Fruit fly (Drosophila melanogaster) whole organism, wandering third instar larva: ENCODE results near the gene Tcs4.

Experiments
- Abd-B ChIP-seq: fragments of >200 bp; optimal IDR thresholded peaks from 2 replicates; lab custom pipeline; 2017; ENCODE audit warnings: missing biosample characterization, missing genetic modification characterization
- Dif ChIP-seq: fragments of 200-275, 200-300 bp; sonication (Bioruptor generic); optimal IDR thresholded peaks from 2 replicates; lab custom pipeline; 2018; ENCODE audit warnings: missing biosample characterization, missing genetic modification characterization; ENCODE audit not compliant: partially characterized antibody
- Hr78 ChIP-seq: fragments of >200 bp; optimal IDR thresholded peaks from 2 replicates; lab custom pipeline; 2017; ENCODE audit warnings: missing biosample characterization, missing genetic modification characterization
- Myc ChIP-seq: fragments of >200 bp; optimal IDR thresholded peaks from 2 replicates; lab custom pipeline; 2017
- N ChIP-seq: fragments of >200 bp; optimal IDR thresholded peaks from 2 replicates; lab custom pipeline; 2018; ENCODE audit warnings: missing biosample characterization, missing external identifiers, missing genetic modification characterization
- OdsH ChIP-seq: fragments of 200-800 bp; sonication (Bioruptor generic); optimal IDR thresholded peaks from 2 replicates; lab custom pipeline; 2016; ENCODE audit warnings: missing biosample characterization, mild to moderate bottlenecking, missing genetic modification characterization
- br ChIP-seq: fragments of 200-800 bp; sonication (Bioruptor generic); optimal IDR thresholded peaks from 2 replicates; lab custom pipeline; 2016; ENCODE audit warnings: missing biosample characterization, missing genetic modification characterization
- dmrt93B ChIP-seq: fragments of 200-800 bp; sonication (Bioruptor generic); optimal IDR thresholded peaks from 2 replicates; lab custom pipeline; 2018; ENCODE audit warnings: missing biosample characterization, mild to moderate bottlenecking, missing genetic modification characterization
- foxo ChIP-seq, 2 experiments: fragments of 200-800 bp; sonication (Bioruptor generic); optimal IDR thresholded peaks; 2 replicates in 1 of 2; 3 replicates in 1 of 2; lab custom pipeline; 2016 to 2017; ENCODE audit warnings: missing biosample characterization in 2 of 2, missing genetic modification characterization in 2 of 2
- fru ChIP-seq: fragments of 200-800 bp; sonication (Bioruptor generic); optimal IDR thresholded peaks from 3 replicates; lab custom pipeline; 2016; ENCODE audit warnings: missing biosample characterization, mild to moderate bottlenecking, missing genetic modification characterization
- lola ChIP-seq: fragments of >200 bp; optimal IDR thresholded peaks from 2 replicates; lab custom pipeline; 2017; ENCODE audit warnings: missing biosample characterization, missing genetic modification characterization
- psq ChIP-seq: fragments of 200-800 bp; sonication (Bioruptor generic); optimal IDR thresholded peaks from 3 replicates; lab custom pipeline; 2017; ENCODE audit warnings: missing biosample characterization, mild to moderate bottlenecking, missing genetic modification characterization, moderate library complexity
- tai ChIP-seq: sonication (Bioruptor generic); optimal IDR thresholded peaks from 2 replicates; lab custom pipeline; 2016; ENCODE audit warnings: missing biosample characterization, missing genetic modification characterization

DNA sequence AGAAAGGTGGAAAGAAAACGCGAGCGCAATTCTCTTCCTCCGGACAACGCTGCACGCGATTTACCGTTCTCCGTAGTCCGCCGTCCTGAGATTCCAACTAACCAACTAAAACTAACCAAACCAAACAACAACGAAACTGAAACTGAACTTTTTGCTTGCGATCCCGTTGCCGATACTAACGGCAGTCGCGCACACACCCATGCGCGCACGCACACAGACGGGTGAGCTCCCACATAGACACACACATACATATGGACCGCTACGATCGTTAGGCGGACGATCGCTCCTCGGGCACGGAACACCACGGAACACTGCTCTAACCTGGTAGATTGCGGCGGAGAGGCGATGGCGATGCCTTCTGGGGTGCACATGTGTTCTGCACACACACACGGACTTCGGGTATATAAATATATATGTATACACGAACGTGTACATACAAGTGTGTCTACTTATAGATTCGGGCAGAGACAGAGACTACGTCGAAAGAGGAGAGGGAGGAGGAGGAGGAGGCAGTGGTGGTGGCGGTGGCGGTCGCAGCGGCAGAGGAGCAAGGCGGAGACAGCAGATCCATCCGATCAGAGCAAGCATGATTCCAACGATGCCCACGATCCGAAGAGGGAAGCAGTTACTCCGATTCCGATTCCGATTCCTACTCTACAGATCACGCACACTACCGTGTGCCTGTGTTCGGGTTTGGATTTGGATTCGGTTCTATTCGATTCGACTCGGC is 11.5 kb upstream of the Tcs4 start, which contains the start of gene meso18E:
- no peak for TF ChIP-seq dmrt93B (GFP tag; lab: Kevin White, UChicago)
- no peak for TF ChIP-seq psq (GFP tag; lab: Kevin White, UChicago)
- no peak for TF ChIP-seq Hr78 (GFP tag; lab: Kevin White, UChicago)
- no peak for TF ChIP-seq foxo (GFP tag; optimal IDR thresholded peaks at IDR 0.05; lab: Kevin White, UChicago)
- TF ChIP-seq Myc (lab: Kevin White, UChicago) = no peak
- no peak for TF ChIP-seq OdsH (GFP tag; lab: Kevin White, UChicago)
- no peak for TF ChIP-seq lola (GFP tag; lab: Kevin White, UChicago)
- TF ChIP-seq tai = no peak
- no peak for TF ChIP-seq br (GFP tag; lab: Kevin White, UChicago)
- TF ChIP-seq Dif = no peak
- no peak for TF ChIP-seq N (GFP tag; lab: Kevin White, UChicago)
- no peak for TF ChIP-seq fru (GFP tag; lab: Kevin White, UChicago)
- no peak for TF ChIP-seq Abd-B (GFP tag; lab: Kevin White, UChicago)
